Worm (Caenorhabditis elegans) whole organism, mixed stage, embryonic: Measurements from ENCODE around the gene C50H11.8.
"Not testable (repeated sequence)": the region's sequence is repeated elsewhere in the genome, so short reads cannot be mapped to it uniquely, and the experiment has no call there.

ENCODE experiments used
- ceh-83 ChIP-seq: fragments of 200-800 bp; sonication (Bioruptor generic); optimal IDR thresholded peaks from 2 replicates; lab custom pipeline; 2018; ENCODE audit warnings: mild to moderate bottlenecking, missing genetic modification characterization, missing compliant biosample characterization
- ces-1 ChIP-seq: fragments of 150-350 bp; optimal IDR thresholded peaks from 2 replicates; lab custom pipeline; 2014; ENCODE audit warnings: missing biosample characterization, missing genetic modification reagents, missing genetic modification characterization
- elt-1 ChIP-seq: sonication (generic microtip); optimal IDR thresholded peaks from 2 replicates; lab custom pipeline; 2017; ENCODE audit warnings: missing genetic modification characterization, mild to moderate bottlenecking, missing compliant biosample characterization, antibody characterized with exemption, moderate library complexity, borderline replicate concordance; ENCODE audit not compliant: insufficient read depth
- elt-3 ChIP-seq: fragments of 150-350 bp; optimal IDR thresholded peaks from 2 replicates; lab custom pipeline; 2014; ENCODE audit warnings: missing biosample characterization, missing genetic modification characterization
- ham-2 ChIP-seq: fragments of 200-800 bp; sonication (Bioruptor generic); optimal IDR thresholded peaks from 2 replicates; lab custom pipeline; 2018; ENCODE audit warnings: mild to moderate bottlenecking, missing genetic modification characterization, missing compliant biosample characterization
- mep-1 ChIP-seq: fragments of 150-350 bp; optimal IDR thresholded peaks from 2 replicates; lab custom pipeline; 2017; ENCODE audit warnings: missing biosample characterization, missing genetic modification reagents, missing genetic modification characterization, inconsistent platforms
- mls-2 ChIP-seq: sonication (generic microtip); optimal IDR thresholded peaks from 2 replicates; lab custom pipeline; 2016; ENCODE audit warnings: mild to moderate bottlenecking, missing genetic modification characterization, moderate library complexity, missing compliant biosample characterization
- nhr-12 ChIP-seq: fragments of 150-350 bp; optimal IDR thresholded peaks from 2 replicates; lab custom pipeline; 2014; ENCODE audit warnings: missing biosample characterization, missing genetic modification characterization
- nhr-237 ChIP-seq: fragments of 150-350 bp; optimal IDR thresholded peaks from 2 replicates; lab custom pipeline; 2014; ENCODE audit warnings: missing biosample characterization, missing genetic modification characterization
- nhr-28 ChIP-seq: fragments of 150-350 bp; optimal IDR thresholded peaks from 2 replicates; lab custom pipeline; 2014; ENCODE audit warnings: missing biosample characterization, missing genetic modification characterization
- nhr-76 ChIP-seq: sonication (generic microtip); optimal IDR thresholded peaks from 2 replicates; lab custom pipeline; 2017; ENCODE audit warnings: missing biosample characterization, missing genetic modification characterization
- pha-4 ChIP-seq: fragments of 150-350 bp; optimal IDR thresholded peaks from 2 replicates; lab custom pipeline; 2018; ENCODE audit warnings: missing biosample characterization, missing genetic modification reagents, missing genetic modification characterization
- unc-39 ChIP-seq: fragments of 150-350 bp; optimal IDR thresholded peaks from 2 replicates; lab custom pipeline; 2014; ENCODE audit warnings: missing biosample characterization, missing genetic modification characterization
- unc-62 ChIP-seq: fragments of 150-350 bp; optimal IDR thresholded peaks from 2 replicates; lab custom pipeline; 2014; ENCODE audit warnings: missing biosample characterization, missing genetic modification reagents, missing genetic modification characterization

DNA sequence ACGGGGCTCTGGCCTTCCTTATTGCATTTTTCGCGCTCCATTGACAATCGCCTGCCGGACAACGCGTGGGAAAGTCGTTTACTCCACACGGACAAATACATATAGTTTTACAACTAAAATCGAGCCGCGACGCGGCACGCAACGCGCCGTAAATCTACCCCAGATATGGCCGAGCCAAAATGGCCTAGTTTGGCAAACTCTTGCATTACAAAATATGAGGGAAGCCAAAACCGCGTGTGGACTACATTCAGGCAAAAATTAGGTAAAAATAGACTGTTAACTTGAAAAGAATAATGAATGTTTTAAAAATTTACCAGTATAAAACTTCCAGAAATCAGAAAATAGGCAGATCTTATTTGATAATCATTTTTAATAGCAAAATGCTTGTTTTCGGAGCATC, 10.1 kb downstream of the C50H11.8 start, which contains the start of gene srt-16:
- not testable (repeated sequence) for TF ChIP-seq unc-62; elt-1 (tag; lab: Kevin White, UChicago); nhr-28; nhr-237 (tag; lab: Kevin White, UChicago); pha-4 (tag; lab: Kevin White, UChicago); ces-1 (GFP tag; lab: Kevin White, UChicago); nhr-12; elt-3 (tag; lab: Kevin White, UChicago); unc-39 (tag; lab: Kevin White, UChicago); mls-2 (tag; lab: Kevin White, UChicago); ham-2; nhr-76 (tag; lab: Kevin White, UChicago); ceh-83 (GFP tag; lab: Kevin White, UChicago); mep-1 (tag; lab: Kevin White, UChicago)
